Fruit fly (Drosophila melanogaster): ENCODE data around the gene Zw.

- no peak for TF ChIP-seq CG8478 (optimal IDR thresholded peaks at IDR 0.05)
- TF ChIP-seq CTCF (optimal IDR thresholded peaks at IDR 0.05) = peak in 1 of 2 experiments; percentile 23
These were observed 15.2 kb upstream of the Zw start, which contains the start of the genes Ranbp21 and Elys for dm6 chrX:19651757-19652419.

All from S2 (cell line).